Worm (Caenorhabditis elegans): ENCODE data around the gene F22E5.12.
"Not testable (repeated sequence)": the region's sequence is repeated elsewhere in the genome, so short reads cannot be mapped to it uniquely, and the experiment has no call there.

Gene F22E5.12

ce11 chrII:2624792-2625191 lies 21.9 kb downstream of the F22E5.12 start, which contains the start of gene lgc-28:
TSS of gene lgc-28 (plus strand) at chrII:2625092.
- TF ChIP-seq ztf-29 (GFP tag; IDR thresholded peaks at IDR 0.05) (no peak), tab-1 (GFP tag; IDR thresholded peaks at IDR 0.05) (no peak), T22C8.4 (GFP tag; IDR thresholded peaks at IDR 0.05) (no peak)

- TF ChIP-seq T22C8.4 (GFP tag; IDR thresholded peaks at IDR 0.05): peak; percentile 53; the same call in 1 of the 2 replicates
These were observed 23.7 kb downstream of the F22E5.12 start, which contains the start of gene D2062.4 for ce11 chrII:2622936-2623452. TSS of gene D2062.4 (plus strand) at chrII:2623402.

ce11 chrII:2622480-2622879 lies 24.2 kb downstream of the F22E5.12 start, which contains the start of gene D2062.5:
TSS of gene D2062.5 (plus strand) at chrII:2622780.
- TF ChIP-seq flt-1 (GFP tag; IDR thresholded peaks at IDR 0.05) (no peak), ref-1 (GFP tag; conservative IDR thresholded peaks at IDR 0.05) (no peak), T22C8.4 (GFP tag; IDR thresholded peaks at IDR 0.05) (no peak), tab-1 (GFP tag; IDR thresholded peaks at IDR 0.05) (no peak), med-1 (GFP tag; optimal IDR thresholded peaks at IDR 0.05; ENCODE audit: insufficient read depth) (no peak), ztf-23 (GFP tag; IDR thresholded peaks at IDR 0.05) (no peak), klf-2 (GFP tag; conservative IDR thresholded peaks at IDR 0.05) (no peak), cog-1 (tag; optimal IDR thresholded peaks at IDR 0.05) (no peak), ztf-29 (GFP tag; IDR thresholded peaks at IDR 0.05) (no peak)

ce11 chrII:2619148-2619547 lies 27.5 kb downstream of the F22E5.12 start, which contains the start of gene msrp-6:
TSS of gene msrp-6 (plus strand) at chrII:2619448.
- not testable (repeated sequence) for TF ChIP-seq tab-1 (GFP tag; IDR thresholded peaks at IDR 0.05); ztf-29 (GFP tag; IDR thresholded peaks at IDR 0.05); ref-1 (GFP tag; conservative IDR thresholded peaks at IDR 0.05)

ce11 chrII:2616634-2617033 lies 30.0 kb downstream of the F22E5.12 start, which contains the start of gene msrp-5:
TSS of gene msrp-5 (plus strand) at chrII:2616934.
- TF ChIP-seq ref-1 (GFP tag; conservative IDR thresholded peaks at IDR 0.05); ztf-23 (GFP tag; IDR thresholded peaks at IDR 0.05); cog-1 (tag; optimal IDR thresholded peaks at IDR 0.05): not testable (repeated sequence)

ce11 chrII:2612278-2612677 lies 34.4 kb downstream of the F22E5.12 start, which contains the start of gene D2062.13:
TSS of gene D2062.13 (plus strand) at chrII:2612578.
- not testable (repeated sequence) for TF ChIP-seq klf-2 (GFP tag; conservative IDR thresholded peaks at IDR 0.05); cog-1 (tag; optimal IDR thresholded peaks at IDR 0.05); ztf-23 (GFP tag; IDR thresholded peaks at IDR 0.05)

- TF ChIP-seq tab-1 (GFP tag; IDR thresholded peaks at IDR 0.05) (no peak), ztf-29 (GFP tag; IDR thresholded peaks at IDR 0.05) (peak; percentile 38; the same call in 1 of the 2 replicates), med-1 (GFP tag; optimal IDR thresholded peaks at IDR 0.05; ENCODE audit: insufficient read depth) (no peak), T22C8.4 (GFP tag; IDR thresholded peaks at IDR 0.05) (no peak), ztf-23 (GFP tag; IDR thresholded peaks at IDR 0.05) (no peak), cog-1 (tag; optimal IDR thresholded peaks at IDR 0.05) (no peak), flt-1 (GFP tag; IDR thresholded peaks at IDR 0.05) (no peak), ref-1 (GFP tag; conservative IDR thresholded peaks at IDR 0.05) (no peak)
These were observed 35.6 kb downstream of the F22E5.12 start for ce11 chrII:2611009-2611408.

- TF ChIP-seq tab-1 (GFP tag; IDR thresholded peaks at IDR 0.05) (no peak), ztf-23 (GFP tag; IDR thresholded peaks at IDR 0.05) (no peak), T22C8.4 (GFP tag; IDR thresholded peaks at IDR 0.05) (no peak), klf-2 (GFP tag; conservative IDR thresholded peaks at IDR 0.05) (no peak), cog-1 (tag; optimal IDR thresholded peaks at IDR 0.05) (no peak), ref-1 (GFP tag; conservative IDR thresholded peaks at IDR 0.05) (no peak), flt-1 (GFP tag; IDR thresholded peaks at IDR 0.05) (no peak), med-1 (GFP tag; optimal IDR thresholded peaks at IDR 0.05; ENCODE audit: insufficient read depth) (no peak), ztf-29 (GFP tag; IDR thresholded peaks at IDR 0.05) (no peak)
These were observed 36.3 kb downstream of the F22E5.12 start, which contains the start of gene sri-38 for ce11 chrII:2610202-2610912. TSS of gene sri-38 (plus strand) at chrII:2610862.

- TF ChIP-seq cog-1 (tag; optimal IDR thresholded peaks at IDR 0.05) (no peak), ztf-29 (GFP tag; IDR thresholded peaks at IDR 0.05) (no peak), tab-1 (GFP tag; IDR thresholded peaks at IDR 0.05) (no peak), med-1 (GFP tag; optimal IDR thresholded peaks at IDR 0.05; ENCODE audit: insufficient read depth) (no peak), klf-2 (GFP tag; conservative IDR thresholded peaks at IDR 0.05) (no peak), flt-1 (GFP tag; IDR thresholded peaks at IDR 0.05) (no peak), ztf-23 (GFP tag; IDR thresholded peaks at IDR 0.05) (no peak), T22C8.4 (GFP tag; IDR thresholded peaks at IDR 0.05) (no peak), ref-1 (GFP tag; conservative IDR thresholded peaks at IDR 0.05) (no peak)
These were observed 41.3 kb downstream of the F22E5.12 start, which contains the start of gene sri-77 for ce11 chrII:2605319-2605718. TSS of gene sri-77 (minus strand) at chrII:2605419.

ce11 chrII:2600931-2601330 lies 45.7 kb downstream of the F22E5.12 start:
- no peak for TF ChIP-seq ref-1 (GFP tag; conservative IDR thresholded peaks at IDR 0.05)
- no peak for TF ChIP-seq med-1 (GFP tag; optimal IDR thresholded peaks at IDR 0.05; ENCODE audit: insufficient read depth)
- no peak for TF ChIP-seq ztf-29 (GFP tag; IDR thresholded peaks at IDR 0.05)
- TF ChIP-seq tab-1 (GFP tag; IDR thresholded peaks at IDR 0.05): no peak
- TF ChIP-seq klf-2 (GFP tag; conservative IDR thresholded peaks at IDR 0.05): no peak
- no peak for TF ChIP-seq ztf-23 (GFP tag; IDR thresholded peaks at IDR 0.05)
- TF ChIP-seq T22C8.4 (GFP tag; IDR thresholded peaks at IDR 0.05): no peak
- no peak for TF ChIP-seq flt-1 (GFP tag; IDR thresholded peaks at IDR 0.05)
- no peak for TF ChIP-seq cog-1 (tag; optimal IDR thresholded peaks at IDR 0.05)
